Fruit fly (Drosophila melanogaster): ENCODE results near the gene TwdlZ.
A peak's percentile ranks its signal among the peaks of the same experiment; 100 is the strongest.

The TwdlZ gene

DNA sequence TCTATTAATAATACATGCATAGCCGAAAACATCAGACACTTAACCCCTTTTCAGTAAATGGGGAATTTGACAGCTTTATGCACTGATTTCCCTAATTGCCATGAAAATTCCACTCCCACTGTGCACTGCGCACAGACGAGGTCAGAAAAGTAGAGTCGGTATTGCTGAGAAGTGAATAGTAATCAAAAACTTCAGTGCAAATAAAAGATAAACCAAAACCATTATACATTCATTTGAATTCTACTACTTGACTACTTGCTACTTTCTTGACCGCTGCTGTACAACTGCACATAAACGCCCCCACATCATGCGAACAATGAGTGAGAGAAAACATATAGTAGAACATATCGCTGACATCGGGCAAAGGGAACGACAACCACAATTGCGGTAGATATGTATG is 46.5 kb upstream of the TwdlZ start (continued):
- TF ChIP-seq dimm (GFP tag; IDR thresholded peaks at IDR 0.05): peak; percentile 80
- no peak for TF ChIP-seq pzg (GFP tag; optimal IDR thresholded peaks at IDR 0.05)
- peak; percentile 70 for TF ChIP-seq Oaz (GFP tag; IDR thresholded peaks at IDR 0.05)
- TF ChIP-seq mam (GFP tag; optimal IDR thresholded peaks at IDR 0.05): peak; percentile 75
- peak; percentile 74 for TF ChIP-seq CrebB (tag; optimal IDR thresholded peaks at IDR 0.05)
- peak; percentile 69 for TF ChIP-seq Atf-2 (GFP tag; optimal IDR thresholded peaks at IDR 0.05)
- peak; percentile 86 for TF ChIP-seq CG17829 (tag; optimal IDR thresholded peaks at IDR 0.05)
- peak; percentile 69 for TF ChIP-seq sd (tag; optimal IDR thresholded peaks at IDR 0.05)
- TF ChIP-seq CG10209 (GFP tag; optimal IDR thresholded peaks at IDR 0.05): peak; percentile 80
- peak; percentile 38 for TF ChIP-seq CG30020 (tag; optimal IDR thresholded peaks at IDR 0.05)
- peak; percentile 51 for TF ChIP-seq NK7.1 (GFP tag; optimal IDR thresholded peaks at IDR 0.05)
- peak; percentile 87 for TF ChIP-seq CG4820 (GFP tag; optimal IDR thresholded peaks at IDR 0.05)
- TF ChIP-seq YL-1 (GFP tag; optimal IDR thresholded peaks at IDR 0.05): peak; percentile 1
- peak; percentile 58 to 83 for TF ChIP-seq Hr51 (GFP tag; optimal IDR thresholded peaks at IDR 0.05)
- peak; percentile 76 for TF ChIP-seq nerfin-1 (tag; optimal IDR thresholded peaks at IDR 0.05)
- peak; percentile 82 for TF ChIP-seq PHDP (tag; optimal IDR thresholded peaks at IDR 0.05)
- TF ChIP-seq CG31388 (GFP tag; optimal IDR thresholded peaks at IDR 0.05): peak; percentile 63
- TF ChIP-seq CG17802 (tag; optimal IDR thresholded peaks at IDR 0.05): peak; percentile 74
- TF ChIP-seq CG15479 (GFP tag; optimal IDR thresholded peaks at IDR 0.05): no peak
- peak; percentile 54; the same call in 1 of the 2 replicates for TF ChIP-seq wdn (GFP tag; IDR thresholded peaks at IDR 0.05)
- peak; percentile 94 for TF ChIP-seq CG17328 (GFP tag; IDR thresholded peaks at IDR 0.05)
- no peak for TF ChIP-seq CG2129 (GFP tag; IDR thresholded peaks at IDR 0.05; ENCODE audit: partially characterized antibody)
- TF ChIP-seq bowl (GFP tag; IDR thresholded peaks at IDR 0.05): peak; percentile 81
- peak; percentile 55; the same call in 1 of the 2 replicates for TF ChIP-seq CG10321 (GFP tag; IDR thresholded peaks at IDR 0.05)
- peak; percentile 89 for TF ChIP-seq jing (GFP tag; optimal IDR thresholded peaks at IDR 0.05)
- no peak for TF ChIP-seq CG14860 (GFP tag; IDR thresholded peaks at IDR 0.05; ENCODE audit: partially characterized antibody)
- TF ChIP-seq CG9876 (GFP tag; optimal IDR thresholded peaks at IDR 0.05): peak; percentile 76
- peak; percentile 87 for TF ChIP-seq stc (GFP tag; IDR thresholded peaks at IDR 0.05)
- peak; percentile 65 for TF ChIP-seq CG8290 (GFP tag; optimal IDR thresholded peaks at IDR 0.05)
- peak in 1 of 2 experiments; percentile 88 for TF ChIP-seq CG8290 (tag; optimal IDR thresholded peaks at IDR 0.05)
- TF ChIP-seq br (optimal IDR thresholded peaks at IDR 0.05): no peak
- TF ChIP-seq Myb (GFP tag; optimal IDR thresholded peaks at IDR 0.05): peak; percentile 64
- TF ChIP-seq pho (GFP tag; optimal IDR thresholded peaks at IDR 0.05): peak; percentile 57
- peak; percentile 98 for TF ChIP-seq Med (GFP tag)
- peak; percentile 88 for TF ChIP-seq dysf (GFP tag; IDR thresholded peaks at IDR 0.05)
- no peak for TF ChIP-seq CG43689 (GFP tag; IDR thresholded peaks at IDR 0.05)
- peak; percentile 56 for TF ChIP-seq sqz (GFP tag; optimal IDR thresholded peaks at IDR 0.05)
- peak; percentile 76 for TF ChIP-seq CG12659 (GFP tag; optimal IDR thresholded peaks at IDR 0.05)
- no peak for TF ChIP-seq gfzf (GFP tag; optimal IDR thresholded peaks at IDR 0.05)
- TF ChIP-seq fu2 (GFP tag; optimal IDR thresholded peaks at IDR 0.05): peak; percentile 65
- TF ChIP-seq Side (GFP tag; optimal IDR thresholded peaks at IDR 0.05): peak; percentile 83
- no peak for TF ChIP-seq HLH4C (GFP tag; IDR thresholded peaks at IDR 0.05; ENCODE audit: partially characterized antibody)
- peak; percentile 74 for TF ChIP-seq zen (tag; optimal IDR thresholded peaks at IDR 0.05)
- peak; percentile 87 to 88 for TF ChIP-seq chif (GFP tag; optimal IDR thresholded peaks at IDR 0.05)
- peak; percentile 82 for TF ChIP-seq org-1 (GFP tag; optimal IDR thresholded peaks at IDR 0.05)
- peak; percentile 67 for TF ChIP-seq Dek (tag; optimal IDR thresholded peaks at IDR 0.05)
- peak; percentile 68 for TF ChIP-seq NC2α (GFP tag; optimal IDR thresholded peaks at IDR 0.05)
- TF ChIP-seq inv (GFP tag; IDR thresholded peaks at IDR 0.05; ENCODE audit: partially characterized antibody): no peak
- peak; percentile 82 for TF ChIP-seq Six4 (GFP tag; optimal IDR thresholded peaks at IDR 0.05)
- peak; percentile 75 for TF ChIP-seq HHEX (GFP tag; optimal IDR thresholded peaks at IDR 0.05)
- peak; percentile 77 for TF ChIP-seq wor (GFP tag; IDR thresholded peaks at IDR 0.05)

Data from whole organism, embryonic.